Fruit fly (Drosophila melanogaster) whole organism, pupa: ENCODE results near the gene slmo.

ENCODE experiments used
- CG10348 ChIP-seq: fragments of 200-800 bp; sonication (Bioruptor generic); IDR thresholded peaks from 2 replicates; pipeline ENCODE4 v1.3.6; 2022; ENCODE audit warnings: missing biosample characterization, missing genetic modification characterization
- CG12605 ChIP-seq: fragments of 200-800 bp; sonication (Bioruptor generic); IDR thresholded peaks from 2 replicates; pipeline ENCODE4 v1.3.6; 2022; ENCODE audit warnings: missing biosample characterization, missing genetic modification characterization
- CG13204 ChIP-seq: fragments of 200-800 bp; sonication (Bioruptor generic); optimal IDR thresholded peaks from 2 replicates; lab custom pipeline; 2018; ENCODE audit warnings: missing biosample characterization, mild to moderate bottlenecking, missing genetic modification characterization, moderate library complexity
- CG14655 ChIP-seq: fragments of 200-800 bp; sonication (Bioruptor generic); optimal IDR thresholded peaks from 3 replicates; lab custom pipeline; 2017; ENCODE audit warnings: mild to moderate bottlenecking, missing biosample characterization, missing genetic modification reagents, missing genetic modification characterization
- CG15710 ChIP-seq: fragments of 200-800 bp; sonication (Bioruptor generic); optimal IDR thresholded peaks from 2 replicates; lab custom pipeline; 2018; ENCODE audit warnings: missing biosample characterization, mild to moderate bottlenecking, missing genetic modification characterization, moderate library complexity
- CG17806 ChIP-seq: fragments of 200-800 bp; sonication (Bioruptor generic); optimal IDR thresholded peaks from 2 replicates; lab custom pipeline; 2018; ENCODE audit warnings: missing biosample characterization, mild to moderate bottlenecking, missing genetic modification characterization, moderate library complexity
- CG32121 ChIP-seq: fragments of 200-800 bp; sonication (Bioruptor generic); IDR thresholded peaks from 2 replicates; pipeline ENCODE4 v1.3.6; 2022; ENCODE audit warnings: missing biosample characterization, missing genetic modification characterization
- CG34367 ChIP-seq: fragments of 200-800 bp; sonication (Bioruptor generic); optimal IDR thresholded peaks from 2 replicates; lab custom pipeline; 2018; ENCODE audit warnings: missing biosample characterization, mild to moderate bottlenecking, missing genetic modification characterization
- CG4496 ChIP-seq: fragments of 200-800 bp; sonication (Bioruptor generic); IDR thresholded peaks from 3 replicates; pipeline ENCODE4 v1.3.6; 2022; ENCODE audit warnings: missing biosample characterization, missing genetic modification characterization
- CG8159 ChIP-seq: fragments of 200-800 bp; sonication (Bioruptor generic); optimal IDR thresholded peaks from 3 replicates; lab custom pipeline; 2018; ENCODE audit warnings: missing biosample characterization, mild to moderate bottlenecking, missing genetic modification characterization, moderate library complexity
- CG8301 ChIP-seq: fragments of 200-800 bp; sonication (Bioruptor generic); optimal IDR thresholded peaks from 2 replicates; lab custom pipeline; 2018; ENCODE audit warnings: missing biosample characterization, mild to moderate bottlenecking, missing genetic modification characterization
- CG9948 ChIP-seq: fragments of 200-800 bp; sonication (Bioruptor generic); optimal IDR thresholded peaks from 2 replicates; lab custom pipeline; 2018; ENCODE audit warnings: missing biosample characterization, mild to moderate bottlenecking, missing genetic modification characterization, moderate library complexity
- D1 ChIP-seq: fragments of 200-800 bp; sonication (Bioruptor generic); optimal IDR thresholded peaks from 2 replicates; lab custom pipeline; 2018; ENCODE audit warnings: missing biosample characterization, mild to moderate bottlenecking, missing genetic modification characterization, moderate library complexity
- EcR ChIP-seq: fragments of 200-800 bp; sonication (Bioruptor generic); optimal IDR thresholded peaks from 3 replicates; lab custom pipeline; 2019; ENCODE audit warnings: missing biosample characterization, missing genetic modification characterization, mild to moderate bottlenecking, moderate library complexity, missing genetic modification reagents
- Ets98B ChIP-seq: fragments of 200-800 bp; sonication (Bioruptor generic); IDR thresholded peaks from 2 replicates; pipeline ENCODE4 v1.3.6; 2022; ENCODE audit warnings: missing biosample characterization, missing genetic modification characterization
- Pif1A ChIP-seq: fragments of 200-800 bp; sonication (Bioruptor generic); optimal IDR thresholded peaks from 3 replicates; lab custom pipeline; 2016; ENCODE audit warnings: missing biosample characterization, missing genetic modification characterization
- Pif1B ChIP-seq: fragments of 200-800 bp; sonication (Bioruptor generic); optimal IDR thresholded peaks from 3 replicates; lab custom pipeline; 2016; ENCODE audit warnings: missing biosample characterization, missing genetic modification characterization
- Snoo ChIP-seq: fragments of 200-800 bp; sonication (Bioruptor generic); optimal IDR thresholded peaks from 3 replicates; lab custom pipeline; 2017; ENCODE audit warnings: missing biosample characterization, mild to moderate bottlenecking, missing genetic modification characterization, inconsistent platforms
- fd96Ca ChIP-seq: fragments of 200-800 bp; sonication (Bioruptor generic); IDR thresholded peaks from 3 replicates; pipeline ENCODE4 v1.3.6; 2022; ENCODE audit warnings: missing biosample characterization, missing genetic modification characterization
- gl ChIP-seq: fragments of 200-800 bp; sonication (Bioruptor generic); optimal IDR thresholded peaks from 2 replicates; lab custom pipeline; 2018; ENCODE audit warnings: missing biosample characterization, mild to moderate bottlenecking, missing genetic modification characterization
- rn ChIP-seq: fragments of 200-800 bp; sonication (Bioruptor generic); IDR thresholded peaks from 2 replicates; pipeline ENCODE4 v1.3.6; 2022; ENCODE audit warnings: missing biosample characterization, missing genetic modification characterization

Gene slmo

dm6 chr2L:6034344-6034743 is 14.2 kb downstream of the slmo start, which contains the start of gene CG9109:
TSS of gene CG9109 (minus strand) at chr2L:6034423.
- TF ChIP-seq D1 (tag; lab: Kevin White, UChicago) (no peak), CG12605 (GFP tag; lab: Robert Waterston, UW) (peak; percentile 40; the same call in 1 of the 2 replicates)

DNA sequence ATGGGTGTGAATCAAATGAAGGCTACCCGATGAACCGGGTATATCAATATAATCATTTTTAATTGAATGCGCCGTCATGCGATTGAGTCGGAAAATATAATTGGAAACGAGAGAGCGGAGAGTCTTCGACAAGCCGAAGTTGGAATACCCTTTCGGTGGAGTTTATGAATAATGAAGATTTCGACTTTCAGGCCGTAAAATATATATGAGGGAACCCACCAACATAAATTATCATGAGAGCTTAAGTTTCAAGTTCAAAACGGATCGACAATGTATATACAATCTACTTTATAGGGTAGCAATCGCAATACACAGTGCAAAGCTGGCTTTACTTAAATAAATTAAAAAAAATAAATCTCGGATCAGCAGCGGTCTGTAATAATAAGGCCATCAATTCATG is 16.7 kb downstream of the slmo start:
- no peak for TF ChIP-seq Pif1B
- no peak for TF ChIP-seq CG13204
- no peak for TF ChIP-seq Pif1A (GFP tag; lab: Kevin White, UChicago)
- TF ChIP-seq rn, result no peak
- peak; percentile 56 for TF ChIP-seq CG15710
- peak; percentile 40 for TF ChIP-seq EcR (GFP tag; lab: Kevin White, UChicago)
- peak; percentile 45 for TF ChIP-seq CG34367 (tag; lab: Kevin White, UChicago)
- TF ChIP-seq gl (tag; lab: Kevin White, UChicago), result no peak
- TF ChIP-seq Ets98B (GFP tag; lab: Robert Waterston, UW), result peak; percentile 69
- peak; percentile 44 for TF ChIP-seq CG17806 (tag; lab: Kevin White, UChicago)
- no peak for TF ChIP-seq Snoo (tag; lab: Kevin White, UChicago)
- TF ChIP-seq fd96Ca, result peak; percentile 28; the same call in 1 of the 3 replicates
- TF ChIP-seq CG14655 (GFP tag; lab: Kevin White, UChicago), result no peak
- TF ChIP-seq CG8301 (tag; lab: Kevin White, UChicago), result no peak
- peak; percentile 69 for TF ChIP-seq CG8159 (tag; lab: Kevin White, UChicago)
- no peak for TF ChIP-seq CG10348 (GFP tag; lab: Robert Waterston, UW)
- TF ChIP-seq CG4496 (GFP tag; lab: Robert Waterston, UW), result peak; percentile 60; the same call in 1 of the 3 replicates
- TF ChIP-seq CG32121 (GFP tag; lab: Robert Waterston, UW), result no peak
- TF ChIP-seq CG9948 (tag; lab: Kevin White, UChicago), result peak; percentile 29
- TF ChIP-seq CG12605 (GFP tag; lab: Robert Waterston, UW), result no peak
- TF ChIP-seq D1 (tag; lab: Kevin White, UChicago), result no peak

DNA sequence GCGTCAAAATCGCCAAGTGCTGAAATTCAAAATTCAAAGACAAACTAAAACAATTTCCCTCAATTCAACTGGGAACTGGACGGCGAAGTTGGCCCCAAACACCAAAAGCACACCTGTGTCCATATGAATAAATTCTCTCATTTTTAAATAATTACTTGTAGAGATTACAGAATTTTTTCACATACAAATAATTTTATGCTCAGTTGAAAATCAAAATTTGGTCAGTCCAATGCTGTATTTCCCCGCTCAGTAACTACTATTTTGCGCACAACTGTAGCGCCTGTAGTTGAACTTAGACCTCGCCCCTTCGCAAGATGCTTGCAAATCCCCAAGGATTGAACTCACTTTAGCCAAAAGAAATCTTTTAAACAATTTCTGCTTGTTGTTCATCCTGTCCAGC is 19.8 kb downstream of the slmo start:
- TF ChIP-seq Pif1A (GFP tag; lab: Kevin White, UChicago) (peak; percentile 6), CG32121 (GFP tag; lab: Robert Waterston, UW) (no peak), CG12605 (GFP tag; lab: Robert Waterston, UW) (peak; percentile 33; the same call in 1 of the 2 replicates), CG13204 (no peak), CG10348 (GFP tag; lab: Robert Waterston, UW) (no peak), gl (tag; lab: Kevin White, UChicago) (no peak), CG34367 (tag; lab: Kevin White, UChicago) (peak; percentile 2), Snoo (tag; lab: Kevin White, UChicago) (no peak)
- TF ChIP-seq, all 21 proteins: peak for 3

DNA sequence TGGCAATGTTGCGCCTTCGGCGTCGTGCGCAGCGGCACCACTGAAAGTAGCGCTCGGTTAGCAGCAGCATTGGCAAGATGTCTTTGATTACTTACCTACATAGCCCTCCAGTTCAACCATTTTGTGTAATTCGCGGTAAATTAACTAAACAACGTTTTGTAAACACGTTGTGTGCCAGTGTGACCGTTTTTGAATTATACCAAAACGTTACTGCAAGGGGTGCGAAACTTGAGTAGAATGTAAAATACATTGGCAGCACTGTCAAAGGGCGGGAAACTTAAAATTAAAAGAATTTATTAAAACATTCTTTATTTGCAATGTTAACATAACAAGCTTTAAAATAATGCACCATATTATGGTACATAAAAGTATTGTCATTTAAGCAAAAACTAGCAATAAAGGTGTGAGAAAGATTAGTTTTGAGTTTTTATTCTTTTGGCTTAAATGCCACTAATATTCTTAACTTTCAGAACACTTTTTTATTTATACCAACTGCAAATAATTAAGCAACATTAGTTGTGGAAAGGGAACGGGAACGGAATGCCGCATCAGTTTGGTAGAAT is 24.1 kb downstream of the slmo start, which contains the start of gene CG9107:
TSS of gene CG9107 (minus strand) at position 195 of the 563 bp plus-strand sequence.
- TF ChIP-seq CG15710 (no peak), CG17806 (tag; lab: Kevin White, UChicago) (no peak), Snoo (tag; lab: Kevin White, UChicago) (no peak), CG4496 (GFP tag; lab: Robert Waterston, UW) (no peak), CG13204 (no peak), Pif1B (no peak), Pif1A (GFP tag; lab: Kevin White, UChicago) (no peak), CG34367 (tag; lab: Kevin White, UChicago) (no peak), CG10348 (GFP tag; lab: Robert Waterston, UW) (no peak), CG32121 (GFP tag; lab: Robert Waterston, UW) (no peak), CG8301 (tag; lab: Kevin White, UChicago) (no peak), D1 (tag; lab: Kevin White, UChicago) (no peak), gl (tag; lab: Kevin White, UChicago) (no peak), CG12605 (GFP tag; lab: Robert Waterston, UW) (no peak), Ets98B (GFP tag; lab: Robert Waterston, UW) (no peak), CG14655 (GFP tag; lab: Kevin White, UChicago) (no peak), EcR (GFP tag; lab: Kevin White, UChicago) (no peak), rn (no peak)

DNA sequence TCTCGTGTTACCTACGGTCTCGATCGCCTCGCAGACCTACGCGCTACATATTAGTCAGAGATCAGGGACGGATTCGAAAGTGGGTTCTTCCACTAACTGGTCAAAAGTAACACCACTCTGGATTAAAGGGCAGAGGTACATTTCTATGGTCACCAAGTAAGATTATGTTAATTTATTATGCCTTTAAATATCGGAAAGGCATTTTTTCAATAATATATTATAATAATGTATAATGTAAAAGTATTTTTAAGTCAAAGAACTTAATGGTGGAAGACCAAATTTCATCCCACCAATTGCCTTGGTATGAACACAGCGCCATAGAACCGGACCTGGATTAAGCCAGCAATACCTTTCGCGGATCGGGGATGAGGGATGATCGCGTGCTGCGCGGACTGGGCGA is 25.7 kb downstream of the slmo start:
- TF ChIP-seq gl (tag; lab: Kevin White, UChicago) (peak; percentile 32), Snoo (tag; lab: Kevin White, UChicago) (peak; percentile 59), CG17806 (tag; lab: Kevin White, UChicago) (peak; percentile 76), CG15710 (peak; percentile 57), CG8301 (tag; lab: Kevin White, UChicago) (peak; percentile 53), rn (no peak), CG10348 (GFP tag; lab: Robert Waterston, UW) (no peak), CG32121 (GFP tag; lab: Robert Waterston, UW) (no peak), D1 (tag; lab: Kevin White, UChicago) (peak; percentile 16), CG34367 (tag; lab: Kevin White, UChicago) (peak; percentile 40), CG12605 (GFP tag; lab: Robert Waterston, UW) (no peak), CG9948 (tag; lab: Kevin White, UChicago) (peak; percentile 66), CG8159 (tag; lab: Kevin White, UChicago) (peak; percentile 83), CG14655 (GFP tag; lab: Kevin White, UChicago) (peak; percentile 77), Ets98B (GFP tag; lab: Robert Waterston, UW) (no peak), EcR (GFP tag; lab: Kevin White, UChicago) (no peak), Pif1A (GFP tag; lab: Kevin White, UChicago) (peak; percentile 65), fd96Ca (peak; percentile 51; the same call in 2 of the 3 replicates), CG13204 (peak; percentile 3), CG4496 (GFP tag; lab: Robert Waterston, UW) (0 out of 3 replicates have a peak, but pooled peaks have one; percentile 20), Pif1B (peak; percentile 74)
